Fruit fly (Drosophila melanogaster): Measurements from ENCODE around the gene sba.

Gene sba

dm6 chr3R:23890886-23891285 lies 31.9 kb downstream of the sba start, which contains the start of gene TfIIA-S (continued):
- TF ChIP-seq CG8924 (tag; optimal IDR thresholded peaks at IDR 0.05): peak; percentile 43
- TF ChIP-seq stwl (tag; optimal IDR thresholded peaks at IDR 0.05): peak; percentile 94
- TF ChIP-seq Trl (optimal IDR thresholded peaks at IDR 0.05): no peak
- TF ChIP-seq Trl (GFP tag; optimal IDR thresholded peaks at IDR 0.05): peak; percentile 91
- TF ChIP-seq CG9437 (GFP tag; optimal IDR thresholded peaks at IDR 0.05): no peak
- peak; percentile 66 for TF ChIP-seq emc (GFP tag; optimal IDR thresholded peaks at IDR 0.05)
- TF ChIP-seq CG14965 (GFP tag; optimal IDR thresholded peaks at IDR 0.05; ENCODE audit: borderline replicate concordance): peak; percentile 38
- no peak for TF ChIP-seq rib (GFP tag; IDR thresholded peaks at IDR 0.05)
- no peak for TF ChIP-seq Bgb (GFP tag; IDR thresholded peaks at IDR 0.05; ENCODE audit: partially characterized antibody)
- no peak for TF ChIP-seq HLH4C (GFP tag; IDR thresholded peaks at IDR 0.05; ENCODE audit: partially characterized antibody)
- no peak for TF ChIP-seq Adf1 (GFP tag; IDR thresholded peaks at IDR 0.05)
- TF ChIP-seq Max (GFP tag; optimal IDR thresholded peaks at IDR 0.05): peak; percentile 69
- peak; percentile 75 for TF ChIP-seq mirr (GFP tag; optimal IDR thresholded peaks at IDR 0.05)
- TF ChIP-seq CG12744 (GFP tag; optimal IDR thresholded peaks at IDR 0.05): peak; percentile 69
- no peak for TF ChIP-seq Nf-YA (GFP tag; IDR thresholded peaks at IDR 0.05)
- TF ChIP-seq CG9797 (GFP tag; optimal IDR thresholded peaks at IDR 0.05): peak; percentile 86
- TF ChIP-seq CG11560 (tag; IDR thresholded peaks at IDR 0.05): no peak
- no peak for TF ChIP-seq row (GFP tag; IDR thresholded peaks at IDR 0.05)
- TF ChIP-seq chinmo (GFP tag; IDR thresholded peaks at IDR 0.05; ENCODE audit: partially characterized antibody): no peak
- TF ChIP-seq abd-A (tag; optimal IDR thresholded peaks at IDR 0.05): no peak
- peak; percentile 54 for TF ChIP-seq CG7556 (GFP tag; optimal IDR thresholded peaks at IDR 0.05)
- TF ChIP-seq ERR (GFP tag; optimal IDR thresholded peaks at IDR 0.05): peak; percentile 86
- no peak for TF ChIP-seq stc (GFP tag; IDR thresholded peaks at IDR 0.05)
- peak; percentile 54 for TF ChIP-seq CG4820 (GFP tag; optimal IDR thresholded peaks at IDR 0.05)
- TF ChIP-seq C15 (GFP tag; IDR thresholded peaks at IDR 0.05): no peak
- TF ChIP-seq CG10209 (GFP tag; optimal IDR thresholded peaks at IDR 0.05): peak; percentile 69
- no peak for TF ChIP-seq nerfin-2 (GFP tag; IDR thresholded peaks at IDR 0.05; ENCODE audit: partially characterized antibody)
- TF ChIP-seq NFAT (GFP tag; IDR thresholded peaks at IDR 0.05): no peak
- TF ChIP-seq CG17361 (GFP tag; IDR thresholded peaks at IDR 0.05): no peak
- peak; percentile 54 for TF ChIP-seq org-1 (GFP tag; optimal IDR thresholded peaks at IDR 0.05)
- TF ChIP-seq tgo (GFP tag; IDR thresholded peaks at IDR 0.05): no peak
- no peak for TF ChIP-seq jigr1 (GFP tag; IDR thresholded peaks at IDR 0.05)
- peak in 1 of 2 experiments; percentile 38 for TF ChIP-seq crp (GFP tag; optimal IDR thresholded peaks at IDR 0.05)
- peak; percentile 30 for TF ChIP-seq ab (GFP tag; optimal IDR thresholded peaks at IDR 0.05)
- peak; percentile 17 for TF ChIP-seq Hr39 (optimal IDR thresholded peaks at IDR 0.05)
- no peak for TF ChIP-seq CG16813 (GFP tag; IDR thresholded peaks at IDR 0.05; ENCODE audit: partially characterized antibody)
- TF ChIP-seq Oaz (GFP tag; IDR thresholded peaks at IDR 0.05): no peak
- TF ChIP-seq CoRest (tag; optimal IDR thresholded peaks at IDR 0.05): peak; percentile 64
- TF ChIP-seq en (GFP tag; optimal IDR thresholded peaks at IDR 0.05): no peak
- TF ChIP-seq usp (GFP tag; optimal IDR thresholded peaks at IDR 0.05): no peak
- TF ChIP-seq CG10267 (tag; optimal IDR thresholded peaks at IDR 0.05): peak; percentile 99
- TF ChIP-seq Spps (tag; optimal IDR thresholded peaks at IDR 0.05): no peak
- peak; percentile 92 for TF ChIP-seq CG15514 (GFP tag; optimal IDR thresholded peaks at IDR 0.05)
- TF ChIP-seq nerfin-1 (tag; optimal IDR thresholded peaks at IDR 0.05): peak; percentile 45
- no peak for TF ChIP-seq ham (GFP tag; IDR thresholded peaks at IDR 0.05)
- peak; percentile 37 for TF ChIP-seq CG18011 (GFP tag; optimal IDR thresholded peaks at IDR 0.05)
- peak; percentile 30 for TF ChIP-seq cato (GFP tag; optimal IDR thresholded peaks at IDR 0.05; ENCODE audit: borderline replicate concordance)
- TF ChIP-seq CG18599 (GFP tag; optimal IDR thresholded peaks at IDR 0.05): peak; percentile 84
- TF ChIP-seq CG11723 (GFP tag; optimal IDR thresholded peaks at IDR 0.05): peak; percentile 52
- no peak for TF ChIP-seq Lpt (GFP tag; optimal IDR thresholded peaks at IDR 0.05)
- peak; percentile 74 for TF ChIP-seq pum (GFP tag; optimal IDR thresholded peaks at IDR 0.05)
- no peak for TF ChIP-seq sr (GFP tag; IDR thresholded peaks at IDR 0.05)

Measured in whole organism, embryonic.